Fruit fly (Drosophila melanogaster) whole organism, embryonic: Measurements from ENCODE around the gene prd.

ENCODE experiments used
- Aef1 ChIP-seq: fragments of 200-800 bp; sonication (Bioruptor generic); IDR thresholded peaks from 3 replicates; pipeline ENCODE4 v1.3.6; 2022; ENCODE audit warnings: missing biosample characterization, missing genetic modification characterization
- CG10267 ChIP-seq: fragments of 200-800 bp; sonication (Bioruptor generic); optimal IDR thresholded peaks from 2 replicates; lab custom pipeline; 2018; ENCODE audit warnings: missing biosample characterization, mild to moderate bottlenecking, missing genetic modification characterization, moderate library complexity
- CG10979 ChIP-seq: fragments of 200-800 bp; sonication (Bioruptor generic); optimal IDR thresholded peaks from 2 replicates; lab custom pipeline; 2018; ENCODE audit warnings: missing biosample characterization, mild to moderate bottlenecking, missing genetic modification characterization, moderate library complexity
- CG13123 ChIP-seq: fragments of 200-800 bp; sonication (Bioruptor generic); optimal IDR thresholded peaks from 2 replicates; lab custom pipeline; 2016; ENCODE audit warnings: missing biosample characterization, missing genetic modification characterization
- CG13287 ChIP-seq: fragments of 200-800 bp; sonication (Bioruptor generic); IDR thresholded peaks from 2 replicates; pipeline ENCODE4 v1.3.6; 2022; ENCODE audit warnings: missing biosample characterization, missing genetic modification characterization; ENCODE audit not compliant: partially characterized antibody
- CG13775 ChIP-seq: fragments of 200-800 bp; sonication (Bioruptor generic); optimal IDR thresholded peaks from 3 replicates; lab custom pipeline; 2017; ENCODE audit warnings: missing biosample characterization, mild to moderate bottlenecking, missing genetic modification characterization
- CG16779 ChIP-seq: fragments of 200-800 bp; sonication (Bioruptor generic); IDR thresholded peaks from 2 replicates; pipeline ENCODE4 v1.3.6; 2022; ENCODE audit warnings: missing biosample characterization, missing genetic modification characterization
- CG17829 ChIP-seq: fragments of 200-800 bp; optimal IDR thresholded peaks from 2 replicates; lab custom pipeline; 2019; ENCODE audit warnings: missing biosample characterization, mild to moderate bottlenecking, missing genetic modification characterization, moderate library complexity
- CG2129 ChIP-seq: fragments of 200-800 bp; sonication (Bioruptor generic); IDR thresholded peaks from 2 replicates; pipeline ENCODE4 v1.3.6; 2022; ENCODE audit warnings: missing biosample characterization, missing genetic modification characterization; ENCODE audit not compliant: partially characterized antibody
- CG2202 ChIP-seq: fragments of 200-800 bp; sonication (Bioruptor generic); optimal IDR thresholded peaks from 2 replicates; lab custom pipeline; 2018; ENCODE audit warnings: missing biosample characterization, mild to moderate bottlenecking, missing genetic modification characterization
- CG2712 ChIP-seq: fragments of 200-800 bp; optimal IDR thresholded peaks from 3 replicates; lab custom pipeline; 2019; ENCODE audit warnings: missing biosample characterization, mild to moderate bottlenecking, missing genetic modification characterization, moderate library complexity
- CG2875 ChIP-seq: fragments of 200-800 bp; sonication (Bioruptor generic); optimal IDR thresholded peaks from 2 replicates; lab custom pipeline; 2017; ENCODE audit warnings: missing biosample characterization, mild to moderate bottlenecking, missing genetic modification characterization, missing genetic modification reagents
- CG3726 ChIP-seq: fragments of 200-800 bp; sonication (Bioruptor generic); IDR thresholded peaks from 3 replicates; pipeline ENCODE4, ENCODE4 v1.3.6; 2022; ENCODE audit warnings: missing biosample characterization, missing genetic modification characterization
- CG4617 ChIP-seq: fragments of 200-800 bp; sonication (Bioruptor generic); optimal IDR thresholded peaks from 3 replicates; lab custom pipeline; 2016; ENCODE audit warnings: missing biosample characterization, missing genetic modification characterization, borderline replicate concordance
- CG6683 ChIP-seq: fragments of 200-800 bp; sonication (Bioruptor generic); optimal IDR thresholded peaks from 2 replicates; lab custom pipeline; 2017; ENCODE audit warnings: missing biosample characterization, mild to moderate bottlenecking, missing genetic modification characterization, missing genetic modification reagents
- CG7839 ChIP-seq: fragments of 200-800 bp; sonication (Bioruptor generic); optimal IDR thresholded peaks from 3 replicates; lab custom pipeline; 2018; ENCODE audit warnings: missing biosample characterization, mild to moderate bottlenecking, missing genetic modification characterization, moderate library complexity
- CG9215 ChIP-seq: fragments of 200-800 bp; sonication (Bioruptor generic); IDR thresholded peaks from 2 replicates; pipeline ENCODE4 v1.3.6; 2022; ENCODE audit warnings: missing biosample characterization, missing genetic modification characterization
- CG9437 ChIP-seq: fragments of 200-800 bp; sonication (Bioruptor generic); optimal IDR thresholded peaks from 2 replicates; lab custom pipeline; 2018; ENCODE audit warnings: missing biosample characterization, mild to moderate bottlenecking, missing genetic modification characterization
- CG9876 ChIP-seq: fragments of 200-800 bp; sonication (Bioruptor generic); optimal IDR thresholded peaks from 2 replicates; lab custom pipeline; 2016; ENCODE audit warnings: missing biosample characterization, missing genetic modification characterization
- D19A ChIP-seq: fragments of 200-800 bp; optimal IDR thresholded peaks from 3 replicates; lab custom pipeline; 2019; ENCODE audit warnings: missing biosample characterization, mild to moderate bottlenecking, missing genetic modification characterization, moderate library complexity
- GATAe ChIP-seq: fragments of 200-800 bp; sonication (Bioruptor generic); conservative IDR thresholded peaks from 2 replicates; pipeline ENCODE4 v1.3.6; 2022; ENCODE audit warnings: missing biosample characterization, missing genetic modification characterization
- MESR4 ChIP-seq: fragments of 200-800 bp; sonication (Bioruptor generic); optimal IDR thresholded peaks from 2 replicates; lab custom pipeline; 2018; ENCODE audit warnings: missing biosample characterization, mild to moderate bottlenecking, missing genetic modification characterization, moderate library complexity
- Nf-YC ChIP-seq: fragments of 200-800 bp; optimal IDR thresholded peaks from 3 replicates; lab custom pipeline; 2019; ENCODE audit warnings: missing biosample characterization, mild to moderate bottlenecking, missing genetic modification characterization, moderate library complexity
- Poxn ChIP-seq: fragments of 200-800 bp; sonication (Bioruptor generic); IDR thresholded peaks from 2 replicates; pipeline ENCODE4 v1.3.6; 2022; ENCODE audit warnings: missing biosample characterization, missing genetic modification characterization
- Ptx1 ChIP-seq: fragments of 200-800 bp; sonication (Bioruptor generic); IDR thresholded peaks from 2 replicates; pipeline ENCODE4 v1.3.6; 2022; ENCODE audit warnings: missing biosample characterization, missing genetic modification characterization
- Sox102F ChIP-seq: fragments of 200-800 bp; sonication (Bioruptor generic); optimal IDR thresholded peaks from 2 replicates; lab custom pipeline; 2018; ENCODE audit warnings: missing biosample characterization, mild to moderate bottlenecking, missing genetic modification characterization, moderate library complexity
- az2 ChIP-seq: fragments of 200-800 bp; sonication (Bioruptor generic); optimal IDR thresholded peaks from 3 replicates; lab custom pipeline; 2016; ENCODE audit warnings: missing biosample characterization, missing genetic modification characterization
- bab2 ChIP-seq: fragments of 200-800 bp; sonication (Bioruptor generic); optimal IDR thresholded peaks from 2 replicates; lab custom pipeline; 2016; ENCODE audit warnings: missing biosample characterization, missing genetic modification characterization
- bsh ChIP-seq, 2 experiments: fragments of 200-800 bp; sonication (Bioruptor generic); optimal IDR thresholded peaks; 2 replicates each; lab custom pipeline; 2017 to 2018; ENCODE audit warnings: mild to moderate bottlenecking in 2 of 2, missing biosample characterization in 2 of 2, missing genetic modification characterization in 2 of 2, moderate library complexity in 1 of 2
- cato ChIP-seq: fragments of 200-800 bp; sonication (Bioruptor generic); optimal IDR thresholded peaks from 2 replicates; lab custom pipeline; 2016; ENCODE audit warnings: missing biosample characterization, missing genetic modification characterization, borderline replicate concordance
- cg ChIP-seq: fragments of 200-800 bp; sonication (Bioruptor generic); optimal IDR thresholded peaks from 3 replicates; lab custom pipeline; 2019; ENCODE audit warnings: missing biosample characterization, mild to moderate bottlenecking, missing genetic modification characterization, moderate library complexity
- chm ChIP-seq: fragments of 200-800 bp; sonication (Bioruptor generic); IDR thresholded peaks from 2 replicates; pipeline ENCODE4 v1.3.6; 2022; ENCODE audit warnings: missing biosample characterization, missing genetic modification characterization
- da ChIP-seq: fragments of 200-800 bp; sonication (Bioruptor generic); optimal IDR thresholded peaks from 2 replicates; lab custom pipeline; 2016; ENCODE audit warnings: missing biosample characterization, missing genetic modification characterization
- dmrt11E ChIP-seq: fragments of 200-800 bp; sonication (Bioruptor generic); optimal IDR thresholded peaks from 3 replicates; lab custom pipeline; 2018; ENCODE audit warnings: missing biosample characterization, mild to moderate bottlenecking, missing genetic modification characterization, moderate library complexity
- dysf ChIP-seq: fragments of 200-800 bp; sonication (Bioruptor generic); IDR thresholded peaks from 3 replicates; pipeline ENCODE4 v1.3.6; 2022; ENCODE audit warnings: missing biosample characterization, missing genetic modification characterization
- en ChIP-seq: fragments of 200-800 bp; sonication (Bioruptor generic); optimal IDR thresholded peaks from 2 replicates; lab custom pipeline; 2016; ENCODE audit warnings: missing biosample characterization, missing genetic modification characterization
- fd96Cb ChIP-seq: fragments of 200-800 bp; sonication (Bioruptor generic); optimal IDR thresholded peaks from 2 replicates; lab custom pipeline; 2018; ENCODE audit warnings: missing biosample characterization, mild to moderate bottlenecking, missing genetic modification characterization, moderate library complexity
- gem ChIP-seq: fragments of 200-800 bp; sonication (Bioruptor generic); optimal IDR thresholded peaks from 2 replicates; lab custom pipeline; 2019; ENCODE audit warnings: missing biosample characterization, mild to moderate bottlenecking, missing genetic modification characterization, moderate library complexity
- jigr1 ChIP-seq: fragments of 200-800 bp; sonication (Bioruptor generic); IDR thresholded peaks from 3 replicates; pipeline ENCODE4 v1.3.6; 2022; ENCODE audit warnings: missing biosample characterization, missing genetic modification characterization
- lbe ChIP-seq: fragments of 200-800 bp; sonication (Bioruptor generic); optimal IDR thresholded peaks from 2 replicates; lab custom pipeline; 2016; ENCODE audit warnings: missing biosample characterization, mild to moderate bottlenecking, missing genetic modification characterization
- nmo ChIP-seq: fragments of 200-800 bp; sonication (Bioruptor generic); optimal IDR thresholded peaks from 2 replicates; lab custom pipeline; 2018; ENCODE audit warnings: missing biosample characterization, mild to moderate bottlenecking, missing genetic modification characterization, moderate library complexity
- phol ChIP-seq: fragments of 200-800 bp; sonication (Bioruptor generic); optimal IDR thresholded peaks from 3 replicates; lab custom pipeline; 2018; ENCODE audit warnings: missing biosample characterization, mild to moderate bottlenecking, missing genetic modification characterization, moderate library complexity
- pnt ChIP-seq: fragments of 200-800 bp; sonication (Bioruptor generic); optimal IDR thresholded peaks from 3 replicates; lab custom pipeline; 2016; ENCODE audit warnings: missing biosample characterization, missing genetic modification characterization
- sd ChIP-seq: fragments of 200-800 bp; sonication (Bioruptor generic); optimal IDR thresholded peaks from 3 replicates; lab custom pipeline; 2018; ENCODE audit warnings: missing biosample characterization, mild to moderate bottlenecking, missing genetic modification characterization, moderate library complexity
- sna ChIP-seq: fragments of 200-800 bp; sonication (Bioruptor generic); IDR thresholded peaks from 2 replicates; pipeline ENCODE4 v1.3.6; 2022; ENCODE audit warnings: missing biosample characterization, missing genetic modification characterization; ENCODE audit not compliant: partially characterized antibody
- stc ChIP-seq: fragments of 200-800 bp; sonication (Bioruptor generic); IDR thresholded peaks from 2 replicates; pipeline ENCODE4 v1.3.6; 2022; ENCODE audit warnings: missing biosample characterization, missing genetic modification characterization
- tgo ChIP-seq: fragments of 200-800 bp; sonication (Bioruptor generic); IDR thresholded peaks from 3 replicates; pipeline ENCODE4 v1.3.6; 2022; ENCODE audit warnings: missing biosample characterization, missing genetic modification characterization
- ttk ChIP-seq: fragments of 200-800 bp; sonication (Bioruptor generic); IDR thresholded peaks from 2 replicates; pipeline ENCODE4 v2.1.2; 2022; ENCODE audit warnings: missing biosample characterization, missing genetic modification characterization
- vvl ChIP-seq: fragments of 200-800 bp; sonication (Bioruptor generic); IDR thresholded peaks from 2 replicates; pipeline ENCODE4 v1.3.6; 2022; ENCODE audit warnings: missing biosample characterization, missing genetic modification characterization

Gene prd

dm6 chr2L:12065683-12066386 lies 19.8 kb downstream of the prd start (continued):
- peak; percentile 1 for TF ChIP-seq CG9437 (GFP tag; lab: Kevin White, UChicago)
- peak; percentile 68 for TF ChIP-seq phol
- TF ChIP-seq tgo (GFP tag; lab: Robert Waterston, UW), result no peak; the same call in 2 of the 3 replicates
- TF ChIP-seq Sox102F (GFP tag; lab: Kevin White, UChicago), result peak; percentile 57
- TF ChIP-seq cg (GFP tag; lab: Kevin White, UChicago), result no peak
- TF ChIP-seq stc (GFP tag; lab: Robert Waterston, UW), result no peak
- peak; percentile 75 for TF ChIP-seq CG2712 (tag; lab: Kevin White, UChicago)
- TF ChIP-seq CG2202 (tag; lab: Kevin White, UChicago), result peak; percentile 28
- TF ChIP-seq GATAe (GFP tag; lab: Robert Waterston, UW), result no peak
- no peak for TF ChIP-seq da
- TF ChIP-seq CG9215 (GFP tag; lab: Robert Waterston, UW), result no peak
- TF ChIP-seq az2 (GFP tag; lab: Kevin White, UChicago), result peak; percentile 32
- TF ChIP-seq jigr1 (GFP tag; lab: Robert Waterston, UW), result no peak
- TF ChIP-seq CG16779 (GFP tag; lab: Robert Waterston, UW), result no peak
- no peak for TF ChIP-seq CG13287 (GFP tag; lab: Robert Waterston, UW)
- TF ChIP-seq bab2 (GFP tag; lab: Kevin White, UChicago), result no peak
- TF ChIP-seq CG3726, result no peak
- no peak for TF ChIP-seq dysf (GFP tag; lab: Robert Waterston, UW)
- TF ChIP-seq ttk, result no peak
- peak; percentile 69 for TF ChIP-seq nmo (GFP tag; lab: Kevin White, UChicago)
- TF ChIP-seq CG2129, result no peak
- peak; percentile 12 for TF ChIP-seq CG13775 (GFP tag; lab: Kevin White, UChicago)
- no peak for TF ChIP-seq CG4617 (GFP tag; lab: Kevin White, UChicago)
- no peak for TF ChIP-seq pnt
- peak; percentile 64 for TF ChIP-seq CG10267 (tag; lab: Kevin White, UChicago)
- peak; percentile 62; the same call in 1 of the 2 replicates for TF ChIP-seq vvl
- peak; percentile 71 for TF ChIP-seq CG17829 (tag; lab: Kevin White, UChicago)
- TF ChIP-seq Nf-YC (tag; lab: Kevin White, UChicago), result no peak
- peak; percentile 55 for TF ChIP-seq D19A (tag; lab: Kevin White, UChicago)
- no peak for TF ChIP-seq Poxn (GFP tag; lab: Robert Waterston, UW)
- TF ChIP-seq CG2875, result peak; percentile 32
- no peak for TF ChIP-seq sd (tag; lab: Kevin White, UChicago)
- no peak for TF ChIP-seq en (GFP tag; lab: Kevin White, UChicago)
- TF ChIP-seq CG10979 (tag; lab: Kevin White, UChicago), result peak; percentile 82
- no peak for TF ChIP-seq CG9876 (GFP tag; lab: Kevin White, UChicago)
- no peak for TF ChIP-seq chm (GFP tag; lab: Robert Waterston, UW)
- no peak for TF ChIP-seq CG13123 (GFP tag; lab: Kevin White, UChicago)
- TF ChIP-seq lbe (GFP tag; lab: Kevin White, UChicago), result peak; percentile 71
- TF ChIP-seq MESR4 (GFP tag; lab: Kevin White, UChicago), result no peak
- no peak for TF ChIP-seq Aef1 (GFP tag; lab: Robert Waterston, UW)
- TF ChIP-seq sna (GFP tag; lab: Robert Waterston, UW), result no peak
- TF ChIP-seq Ptx1 (GFP tag; lab: Robert Waterston, UW), result 0 out of 2 replicates have a peak, but pooled peaks have one; percentile 5
- TF ChIP-seq CG6683, result no peak
- no peak for TF ChIP-seq cato (GFP tag; lab: Kevin White, UChicago)
- TF ChIP-seq dmrt11E (tag; lab: Kevin White, UChicago), result peak; percentile 83
- TF ChIP-seq bsh (GFP tag; optimal IDR thresholded peaks at IDR 0.05; lab: Kevin White, UChicago), result peak; percentile 64 to 92
- TF ChIP-seq fd96Cb (tag; lab: Kevin White, UChicago), result peak; percentile 37
- TF ChIP-seq CG7839 (tag; lab: Kevin White, UChicago), result peak; percentile 52
- peak; percentile 75 for TF ChIP-seq gem (tag; lab: Kevin White, UChicago)
